Fruit fly (Drosophila melanogaster): ENCODE data around the gene Miro.

Gene Miro

DNA sequence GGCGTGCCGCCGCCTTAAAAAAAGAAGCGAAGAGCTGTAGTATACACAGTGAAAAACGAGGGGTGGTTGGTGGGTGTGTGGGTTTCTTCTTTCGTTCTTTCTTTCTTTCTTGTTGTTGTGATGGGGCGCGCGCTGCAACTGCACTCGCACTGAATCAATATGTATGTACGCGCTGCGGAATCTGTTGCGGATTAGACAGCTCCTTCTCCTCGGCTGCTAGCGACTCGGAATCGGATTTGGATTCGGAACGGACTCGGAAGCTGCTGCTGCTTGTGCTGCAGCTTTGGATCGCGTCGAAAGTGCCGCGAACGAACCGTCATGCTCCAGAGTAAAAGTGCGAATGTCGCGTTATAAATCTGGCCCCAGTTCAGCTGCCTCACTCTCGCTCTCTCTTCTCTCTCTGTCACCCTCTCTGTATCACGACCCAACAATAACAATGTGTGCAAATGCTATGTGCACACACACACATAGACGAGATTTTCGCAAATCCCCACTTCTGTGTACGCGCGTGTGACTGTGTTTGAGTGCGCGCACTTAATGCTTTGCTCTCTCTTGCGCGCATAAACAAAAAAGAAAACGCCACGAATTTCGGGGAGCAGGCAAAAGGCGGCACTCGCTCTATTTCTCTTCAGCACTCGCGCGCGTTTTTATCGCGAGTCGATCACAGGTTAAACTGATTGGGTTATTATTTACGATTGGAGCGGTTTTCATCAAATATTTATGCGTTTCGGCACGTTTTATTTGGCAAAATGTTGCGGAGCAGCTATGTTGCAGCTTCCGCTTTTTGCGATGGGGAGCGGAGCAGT is 7.4 kb downstream of the Miro start (continued):
- TF ChIP-seq knrl (GFP tag; IDR thresholded peaks at IDR 0.05; ENCODE audit: partially characterized antibody) (no peak), Six4 (GFP tag; optimal IDR thresholded peaks at IDR 0.05) (no peak), Hand (GFP tag; optimal IDR thresholded peaks at IDR 0.05) (no peak), PHDP (tag; optimal IDR thresholded peaks at IDR 0.05) (no peak), mam (GFP tag; optimal IDR thresholded peaks at IDR 0.05) (no peak), Doc3 (GFP tag; IDR thresholded peaks at IDR 0.05; ENCODE audit: partially characterized antibody) (no peak), NK7.1 (GFP tag; optimal IDR thresholded peaks at IDR 0.05) (no peak), CG18764 (GFP tag; optimal IDR thresholded peaks at IDR 0.05) (no peak), kni (GFP tag; optimal IDR thresholded peaks at IDR 0.05) (peak; percentile 28), CG30403 (GFP tag; optimal IDR thresholded peaks at IDR 0.05) (no peak), CG11560 (tag; IDR thresholded peaks at IDR 0.05) (no peak), pho (GFP tag; optimal IDR thresholded peaks at IDR 0.05) (no peak), NC2α (GFP tag; optimal IDR thresholded peaks at IDR 0.05) (no peak), CG4424 (GFP tag; optimal IDR thresholded peaks at IDR 0.05) (no peak), CG11695 (GFP tag; IDR thresholded peaks at IDR 0.05) (peak; percentile 25; the same call in 2 of the 3 replicates), tap (tag; optimal IDR thresholded peaks at IDR 0.05) (no peak), CG8765 (GFP tag; IDR thresholded peaks at IDR 0.05) (no peak), CG5180 (GFP tag; optimal IDR thresholded peaks at IDR 0.05) (no peak), CG2202 (tag; optimal IDR thresholded peaks at IDR 0.05) (peak; percentile 25), CG8388 (GFP tag; optimal IDR thresholded peaks at IDR 0.05) (no peak), Rx (GFP tag; IDR thresholded peaks at IDR 0.05) (0 out of 2 replicates have a peak, but pooled peaks have one; percentile 23), tgo (GFP tag; IDR thresholded peaks at IDR 0.05) (no peak), eyg (GFP tag; optimal IDR thresholded peaks at IDR 0.05) (no peak), CG31441 (GFP tag; IDR thresholded peaks at IDR 0.05) (no peak; the same call in 1 of the 2 replicates), CG1647 (GFP tag; optimal IDR thresholded peaks at IDR 0.05) (no peak), kah (GFP tag; optimal IDR thresholded peaks at IDR 0.05) (no peak), Ravus (GFP tag; IDR thresholded peaks at IDR 0.05) (no peak), CG34224 (GFP tag; IDR thresholded peaks at IDR 0.05; ENCODE audit: partially characterized antibody) (no peak), mld (GFP tag; IDR thresholded peaks at IDR 0.05; ENCODE audit: partially characterized antibody) (no peak), CG1233 (GFP tag; optimal IDR thresholded peaks at IDR 0.05) (no peak), zfh2 (GFP tag; optimal IDR thresholded peaks at IDR 0.05) (no peak), BEAF-32 (GFP tag; optimal IDR thresholded peaks at IDR 0.05) (no peak), CG10321 (GFP tag; IDR thresholded peaks at IDR 0.05) (no peak), CG17829 (tag; optimal IDR thresholded peaks at IDR 0.05) (no peak), aop (GFP tag; IDR thresholded peaks at IDR 0.05) (no peak; the same call in 1 of the 2 replicates), cwo (GFP tag; optimal IDR thresholded peaks at IDR 0.05) (no peak), CG3281 (GFP tag; optimal IDR thresholded peaks at IDR 0.05) (peak; percentile 6), CG1529 (GFP tag; optimal IDR thresholded peaks at IDR 0.05) (no peak), exex (tag; optimal IDR thresholded peaks at IDR 0.05) (no peak), Chrac-16 (GFP tag; optimal IDR thresholded peaks at IDR 0.05) (no peak), stc (GFP tag; IDR thresholded peaks at IDR 0.05) (peak; percentile 35; the same call in 1 of the 2 replicates), CG17802 (tag; optimal IDR thresholded peaks at IDR 0.05) (no peak), CG11456 (GFP tag; IDR thresholded peaks at IDR 0.05) (0 out of 3 replicates have a peak, but pooled peaks have one; percentile 36), CG42726 (GFP tag; IDR thresholded peaks at IDR 0.05; ENCODE audit: partially characterized antibody) (no peak), Doc2 (GFP tag; IDR thresholded peaks at IDR 0.05) (no peak), Neu2 (GFP tag; optimal IDR thresholded peaks at IDR 0.05; ENCODE audit: borderline replicate concordance) (no peak), bsh (GFP tag; optimal IDR thresholded peaks at IDR 0.05) (peak in 1 of 2 experiments; percentile 29), Bgb (GFP tag; IDR thresholded peaks at IDR 0.05; ENCODE audit: partially characterized antibody) (no peak), TFAM (GFP tag; optimal IDR thresholded peaks at IDR 0.05) (no peak)

Data from whole organism, embryonic.